Worm (Caenorhabditis elegans) whole organism, mixed stage, embryonic: Measurements from ENCODE around the gene T19H5.6.

Experiments used
- ceh-43 ChIP-seq: fragments of 200-800 bp; sonication (Bioruptor generic); optimal IDR thresholded peaks from 2 replicates; lab custom pipeline; 2018; ENCODE audit warnings: mild to moderate bottlenecking, missing genetic modification characterization, moderate library complexity, missing compliant biosample characterization
- ceh-83 ChIP-seq: fragments of 200-800 bp; sonication (Bioruptor generic); optimal IDR thresholded peaks from 2 replicates; lab custom pipeline; 2018; ENCODE audit warnings: mild to moderate bottlenecking, missing genetic modification characterization, missing compliant biosample characterization
- ces-1 ChIP-seq: fragments of 150-350 bp; optimal IDR thresholded peaks from 2 replicates; lab custom pipeline; 2014; ENCODE audit warnings: missing biosample characterization, missing genetic modification reagents, missing genetic modification characterization
- cnd-1 ChIP-seq: fragments of 200-800 bp; sonication (Bioruptor generic); optimal IDR thresholded peaks from 2 replicates; lab custom pipeline; 2018; ENCODE audit warnings: mild to moderate bottlenecking, missing genetic modification characterization, missing compliant biosample characterization
- elt-3 ChIP-seq: fragments of 150-350 bp; optimal IDR thresholded peaks from 2 replicates; lab custom pipeline; 2014; ENCODE audit warnings: missing biosample characterization, missing genetic modification characterization
- lsy-2 ChIP-seq: fragments of 150-350 bp; optimal IDR thresholded peaks from 2 replicates; lab custom pipeline; 2014; ENCODE audit warnings: missing biosample characterization, missing genetic modification characterization
- mep-1 ChIP-seq: fragments of 150-350 bp; optimal IDR thresholded peaks from 2 replicates; lab custom pipeline; 2017; ENCODE audit warnings: missing biosample characterization, missing genetic modification reagents, missing genetic modification characterization, inconsistent platforms
- unc-120 ChIP-seq: sonication (generic microtip); optimal IDR thresholded peaks from 2 replicates; lab custom pipeline; 2017; ENCODE audit warnings: missing genetic modification characterization, missing compliant biosample characterization; ENCODE audit not compliant: poor library complexity, severe bottlenecking

ce11 chrII:9482529-9482928 is 12.5 kb upstream of the T19H5.6 start:
- TF ChIP-seq unc-120: no peak
- no peak for TF ChIP-seq mep-1 (tag; lab: Kevin White, UChicago)
- TF ChIP-seq lsy-2: no peak
- TF ChIP-seq ces-1 (GFP tag; lab: Kevin White, UChicago): no peak
- TF ChIP-seq ceh-83 (GFP tag; lab: Kevin White, UChicago): no peak
- no peak for TF ChIP-seq ceh-43
- no peak for TF ChIP-seq cnd-1 (tag; lab: Kevin White, UChicago)
- TF ChIP-seq elt-3: no peak
